Comparison of ENCODE assay signal across 1 fruit fly cellular context in the genomic region with DNA sequence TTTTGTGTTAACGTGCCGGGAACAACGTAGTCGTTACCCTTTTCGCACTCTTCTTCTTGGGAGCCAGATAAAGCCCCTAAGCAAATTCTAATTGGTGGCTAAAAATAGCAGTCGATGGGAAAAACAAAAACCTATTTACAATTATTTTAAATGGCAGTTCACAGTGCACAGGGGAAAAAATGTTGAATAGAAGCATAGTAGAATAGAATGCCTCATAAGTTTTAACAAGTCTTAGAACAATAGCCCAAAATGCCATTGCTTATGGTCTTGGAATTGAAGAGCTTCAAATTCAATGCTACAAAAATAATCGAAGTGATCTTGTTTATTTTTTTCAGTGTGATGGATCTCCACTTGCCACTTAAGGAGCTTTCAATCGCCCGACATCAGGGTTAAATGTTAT.
TF ChIP-seq lines count a peak whose summit lies in the region.

No protein-coding gene starts in this region.

TF ChIP-seq in whole organism, embryonic, 481 proteins besides CTCF, POLR2A, EP300 and RAD21 (continued from another document and continues in another):
- TF ChIP-seq stc (GFP tag; IDR thresholded peaks at IDR 0.05; lab: Robert Waterston, UW) (0 out of 2 replicates have a peak, but pooled peaks have one; percentile 27), rib (GFP tag; IDR thresholded peaks at IDR 0.05; lab: Robert Waterston, UW) (peak; percentile 68), cwo (GFP tag; optimal IDR thresholded peaks at IDR 0.05; lab: Kevin White, UChicago) (peak; percentile 75), sens-2 (GFP tag; IDR thresholded peaks at IDR 0.05; lab: Robert Waterston, UW) (no peak), Oli (tag; optimal IDR thresholded peaks at IDR 0.05; lab: Kevin White, UChicago) (peak; percentile 64), Hr3 (GFP tag; optimal IDR thresholded peaks at IDR 0.05; lab: Kevin White, UChicago) (peak; percentile 51), CG12155 (GFP tag; optimal IDR thresholded peaks at IDR 0.05; lab: Kevin White, UChicago) (peak; percentile 53), bcd (GFP tag; optimal IDR thresholded peaks at IDR 0.05; lab: Kevin White, UChicago) (peak; percentile 53), Dip3 (GFP tag; optimal IDR thresholded peaks at IDR 0.05; lab: Kevin White, UChicago) (peak; percentile 51), CG3163 (GFP tag; optimal IDR thresholded peaks at IDR 0.05; lab: Kevin White, UChicago) (peak; percentile 35), nmo (GFP tag; optimal IDR thresholded peaks at IDR 0.05; lab: Kevin White, UChicago) (peak; percentile 53), NC2β (GFP tag; optimal IDR thresholded peaks at IDR 0.05; lab: Kevin White, UChicago) (peak; percentile 56), Ptx1 (GFP tag; IDR thresholded peaks at IDR 0.05; lab: Robert Waterston, UW) (peak; percentile 73), z (GFP tag; IDR thresholded peaks at IDR 0.05; lab: Robert Waterston, UW) (no peak), E2f1 (GFP tag; IDR thresholded peaks at IDR 0.05; lab: Robert Waterston, UW) (peak; percentile 46), pum (GFP tag; optimal IDR thresholded peaks at IDR 0.05; lab: Kevin White, UChicago) (peak; percentile 49), CG12942 (GFP tag; optimal IDR thresholded peaks at IDR 0.05; lab: Kevin White, UChicago) (peak; percentile 31), vfl (GFP tag; optimal IDR thresholded peaks at IDR 0.05; lab: Kevin White, UChicago) (peak; percentile 46), cad (GFP tag; optimal IDR thresholded peaks at IDR 0.05; lab: Kevin White, UChicago) (no peak), sr (GFP tag; IDR thresholded peaks at IDR 0.05; lab: Robert Waterston, UW) (no peak), Fer1 (GFP tag; optimal IDR thresholded peaks at IDR 0.05; lab: Kevin White, UChicago) (peak; percentile 66), CG6791 (GFP tag; IDR thresholded peaks at IDR 0.05; lab: Robert Waterston, UW; ENCODE audit: partially characterized antibody) (no peak), vnd (GFP tag; IDR thresholded peaks at IDR 0.05; lab: Robert Waterston, UW; ENCODE audit: partially characterized antibody) (no peak), bigmax (GFP tag; optimal IDR thresholded peaks at IDR 0.05; lab: Kevin White, UChicago) (no peak), CG2120 (GFP tag; optimal IDR thresholded peaks at IDR 0.05; lab: Kevin White, UChicago) (peak; percentile 89), wek (GFP tag; optimal IDR thresholded peaks at IDR 0.05; lab: Kevin White, UChicago) (no peak), CG10462 (GFP tag; optimal IDR thresholded peaks at IDR 0.05; lab: Kevin White, UChicago) (peak; percentile 17), Xbp1 (GFP tag; optimal IDR thresholded peaks at IDR 0.05; lab: Kevin White, UChicago) (peak; percentile 59), CG12659 (GFP tag; optimal IDR thresholded peaks at IDR 0.05; lab: Kevin White, UChicago) (peak; percentile 54), CG9215 (GFP tag; IDR thresholded peaks at IDR 0.05; lab: Robert Waterston, UW) (peak; percentile 59), p53 (GFP tag; optimal IDR thresholded peaks at IDR 0.05; lab: Kevin White, UChicago) (peak; percentile 15), hkb (optimal IDR thresholded peaks at IDR 0.05; lab: Kevin White, UChicago) (no peak), hkb (GFP tag; IDR thresholded peaks at IDR 0.05; lab: Robert Waterston, UW) (peak; percentile 70), CG15514 (GFP tag; optimal IDR thresholded peaks at IDR 0.05; lab: Kevin White, UChicago) (peak; percentile 75), ci (GFP tag; IDR thresholded peaks at IDR 0.05; lab: Robert Waterston, UW) (peak; percentile 59; the same call in 1 of the 3 replicates), fd96Cb (tag; optimal IDR thresholded peaks at IDR 0.05; lab: Kevin White, UChicago) (peak; percentile 12), CG6683 (GFP tag; optimal IDR thresholded peaks at IDR 0.05; lab: Kevin White, UChicago) (no peak), CG6689 (GFP tag; IDR thresholded peaks at IDR 0.05; lab: Robert Waterston, UW) (peak; percentile 45; the same call in 1 of the 2 replicates), PHDP (tag; optimal IDR thresholded peaks at IDR 0.05; lab: Kevin White, UChicago) (peak; percentile 71), YL-1 (GFP tag; optimal IDR thresholded peaks at IDR 0.05; lab: Kevin White, UChicago) (no peak), D (optimal IDR thresholded peaks at IDR 0.05; lab: Kevin White, UChicago) (no peak), D (GFP tag; optimal IDR thresholded peaks at IDR 0.05; lab: Kevin White, UChicago) (no peak), Poxn (GFP tag; IDR thresholded peaks at IDR 0.05; lab: Robert Waterston, UW) (peak; percentile 21; the same call in 1 of the 2 replicates), h (optimal IDR thresholded peaks at IDR 0.05; lab: Kevin White, UChicago) (no peak), Hey (tag; optimal IDR thresholded peaks at IDR 0.05; lab: Kevin White, UChicago) (no peak), CG11247 (GFP tag; IDR thresholded peaks at IDR 0.05; lab: Robert Waterston, UW) (peak; percentile 63), lab (GFP tag; optimal IDR thresholded peaks at IDR 0.05; lab: Kevin White, UChicago) (peak; percentile 82), schlank (tag; optimal IDR thresholded peaks at IDR 0.05; lab: Kevin White, UChicago) (peak; percentile 59), Lpt (GFP tag; optimal IDR thresholded peaks at IDR 0.05; lab: Kevin White, UChicago) (no peak), CG34376 (GFP tag; optimal IDR thresholded peaks at IDR 0.05; lab: Kevin White, UChicago) (peak; percentile 41), nau (GFP tag; optimal IDR thresholded peaks at IDR 0.05; lab: Kevin White, UChicago) (peak; percentile 22), CG17359 (tag; optimal IDR thresholded peaks at IDR 0.05; lab: Kevin White, UChicago) (peak; percentile 52), CG1529 (GFP tag; optimal IDR thresholded peaks at IDR 0.05; lab: Kevin White, UChicago) (no peak), CG7372 (GFP tag; IDR thresholded peaks at IDR 0.05; lab: Robert Waterston, UW) (no peak), sens (GFP tag; lab: Kevin White, UChicago) (peak; percentile 71), Ravus (GFP tag; IDR thresholded peaks at IDR 0.05; lab: Robert Waterston, UW) (0 out of 2 replicates have a peak, but pooled peaks have one; percentile 14), CG9437 (GFP tag; optimal IDR thresholded peaks at IDR 0.05; lab: Kevin White, UChicago) (peak; percentile 54), CG6254 (GFP tag; optimal IDR thresholded peaks at IDR 0.05; lab: Kevin White, UChicago) (no peak), danr (GFP tag; IDR thresholded peaks at IDR 0.05; lab: Robert Waterston, UW) (no peak), ERR (GFP tag; optimal IDR thresholded peaks at IDR 0.05; lab: Kevin White, UChicago) (peak; percentile 51), Hr39 (optimal IDR thresholded peaks at IDR 0.05; lab: Kevin White, UChicago) (no peak), CG16813 (GFP tag; IDR thresholded peaks at IDR 0.05; lab: Robert Waterston, UW; ENCODE audit: partially characterized antibody) (no peak), CG6175 (GFP tag; IDR thresholded peaks at IDR 0.05; lab: Robert Waterston, UW) (peak; percentile 73; the same call in 2 of the 3 replicates), nerfin-2 (GFP tag; IDR thresholded peaks at IDR 0.05; lab: Robert Waterston, UW; ENCODE audit: partially characterized antibody) (no peak), Nf-YB (GFP tag; optimal IDR thresholded peaks at IDR 0.05; lab: Kevin White, UChicago) (peak; percentile 62), CG18764 (GFP tag; optimal IDR thresholded peaks at IDR 0.05; lab: Kevin White, UChicago) (peak; percentile 11), Kr (GFP tag; optimal IDR thresholded peaks at IDR 0.05; lab: Kevin White, UChicago) (no peak), CG3065 (GFP tag; optimal IDR thresholded peaks at IDR 0.05; lab: Kevin White, UChicago) (no peak), sima (GFP tag; optimal IDR thresholded peaks at IDR 0.05; lab: Kevin White, UChicago) (peak; percentile 18), ase (GFP tag; IDR thresholded peaks at IDR 0.05; lab: Robert Waterston, UW) (no peak), Camta (GFP tag; optimal IDR thresholded peaks at IDR 0.05; lab: Kevin White, UChicago) (peak; percentile 48), maf-S (GFP tag; optimal IDR thresholded peaks at IDR 0.05; lab: Kevin White, UChicago) (peak; percentile 54), ewg (GFP tag; optimal IDR thresholded peaks at IDR 0.05; lab: Kevin White, UChicago) (no peak), CG14014 (GFP tag; IDR thresholded peaks at IDR 0.05; lab: Robert Waterston, UW) (peak; percentile 70), sisA (GFP tag; IDR thresholded peaks at IDR 0.05; lab: Robert Waterston, UW) (0 out of 2 replicates have a peak, but pooled peaks have one; percentile 47), gsb (GFP tag; IDR thresholded peaks at IDR 0.05; lab: Robert Waterston, UW) (peak; percentile 56), CG10654 (GFP tag; optimal IDR thresholded peaks at IDR 0.05; lab: Kevin White, UChicago) (peak; percentile 35), CG34224 (GFP tag; IDR thresholded peaks at IDR 0.05; lab: Robert Waterston, UW; ENCODE audit: partially characterized antibody) (no peak), slou (GFP tag; optimal IDR thresholded peaks at IDR 0.05; lab: Kevin White, UChicago) (no peak), CG7357 (GFP tag; IDR thresholded peaks at IDR 0.05; lab: Robert Waterston, UW) (peak; percentile 39; the same call in 1 of the 3 replicates), pho (GFP tag; optimal IDR thresholded peaks at IDR 0.05; lab: Kevin White, UChicago) (peak; percentile 80), pros (GFP tag; optimal IDR thresholded peaks at IDR 0.05; lab: Kevin White, UChicago) (no peak), CG16779 (GFP tag; IDR thresholded peaks at IDR 0.05; lab: Robert Waterston, UW) (0 out of 2 replicates have a peak, but pooled peaks have one; percentile 35), CG18619 (GFP tag; optimal IDR thresholded peaks at IDR 0.05; lab: Kevin White, UChicago) (peak; percentile 57), CG12071 (GFP tag; optimal IDR thresholded peaks at IDR 0.05; lab: Kevin White, UChicago) (peak; percentile 39), mld (GFP tag; IDR thresholded peaks at IDR 0.05; lab: Robert Waterston, UW; ENCODE audit: partially characterized antibody) (no peak), CG9609 (GFP tag; optimal IDR thresholded peaks at IDR 0.05; lab: Kevin White, UChicago) (peak; percentile 55), slbo (GFP tag; IDR thresholded peaks at IDR 0.05; lab: Robert Waterston, UW) (peak; percentile 87), CG8765 (GFP tag; IDR thresholded peaks at IDR 0.05; lab: Robert Waterston, UW) (no peak), CG11723 (GFP tag; optimal IDR thresholded peaks at IDR 0.05; lab: Kevin White, UChicago) (peak; percentile 32), Myb (GFP tag; optimal IDR thresholded peaks at IDR 0.05; lab: Kevin White, UChicago) (peak; percentile 54), aop (GFP tag; IDR thresholded peaks at IDR 0.05; lab: Robert Waterston, UW) (no peak), CG3726 (GFP tag; IDR thresholded peaks at IDR 0.05; lab: Robert Waterston, UW) (no peak), crol (GFP tag; IDR thresholded peaks at IDR 0.05; lab: Robert Waterston, UW) (no peak), CG2889 (GFP tag; IDR thresholded peaks at IDR 0.05; lab: Robert Waterston, UW) (peak; percentile 49; the same call in 1 of the 3 replicates), tx (GFP tag; optimal IDR thresholded peaks at IDR 0.05; lab: Kevin White, UChicago) (peak; percentile 60), CG17361 (GFP tag; IDR thresholded peaks at IDR 0.05; lab: Robert Waterston, UW) (0 out of 3 replicates have a peak, but pooled peaks have one; percentile 14), BtbVII (GFP tag; optimal IDR thresholded peaks at IDR 0.05; lab: Kevin White, UChicago) (peak; percentile 63), seq (GFP tag; IDR thresholded peaks at IDR 0.05; lab: Robert Waterston, UW) (peak; percentile 81), HLH3B (GFP tag; IDR thresholded peaks at IDR 0.05; lab: Robert Waterston, UW) (peak; percentile 38; the same call in 1 of the 2 replicates), Dref (GFP tag; IDR thresholded peaks at IDR 0.05; lab: Robert Waterston, UW) (no peak), CG18599 (GFP tag; optimal IDR thresholded peaks at IDR 0.05; lab: Kevin White, UChicago) (peak; percentile 84), HmgZ (tag; optimal IDR thresholded peaks at IDR 0.05; lab: Kevin White, UChicago) (peak; percentile 83), kay (GFP tag; optimal IDR thresholded peaks at IDR 0.05; lab: Kevin White, UChicago) (peak; percentile 9), CG11504 (tag; optimal IDR thresholded peaks at IDR 0.05; lab: Kevin White, UChicago) (peak; percentile 60), CG4820 (GFP tag; optimal IDR thresholded peaks at IDR 0.05; lab: Kevin White, UChicago) (peak; percentile 52), CG7839 (tag; optimal IDR thresholded peaks at IDR 0.05; lab: Kevin White, UChicago) (peak; percentile 80), CG18011 (GFP tag; optimal IDR thresholded peaks at IDR 0.05; lab: Kevin White, UChicago) (peak; percentile 55), ap (GFP tag; IDR thresholded peaks at IDR 0.05; lab: Robert Waterston, UW) (0 out of 2 replicates have a peak, but pooled peaks have one; percentile 7), CG1024 (GFP tag; IDR thresholded peaks at IDR 0.05; lab: Robert Waterston, UW) (no peak), H15 (GFP tag; IDR thresholded peaks at IDR 0.05; lab: Robert Waterston, UW) (no peak), gt (GFP tag; IDR thresholded peaks at IDR 0.05; lab: Robert Waterston, UW) (no peak), CG7271 (tag; optimal IDR thresholded peaks at IDR 0.05; lab: Kevin White, UChicago) (no peak), CG11696 (GFP tag; IDR thresholded peaks at IDR 0.05; lab: Robert Waterston, UW) (no peak), CG10147 (GFP tag; optimal IDR thresholded peaks at IDR 0.05; lab: Kevin White, UChicago) (no peak), CG2678 (tag; optimal IDR thresholded peaks at IDR 0.05; lab: Kevin White, UChicago) (peak; percentile 74), Abd-B (GFP tag; optimal IDR thresholded peaks at IDR 0.05; lab: Kevin White, UChicago) (peak; percentile 35), chm (GFP tag; IDR thresholded peaks at IDR 0.05; lab: Robert Waterston, UW) (peak; percentile 64; the same call in 1 of the 2 replicates), pb (GFP tag; optimal IDR thresholded peaks at IDR 0.05; lab: Kevin White, UChicago) (peak; percentile 50), knrl (GFP tag; IDR thresholded peaks at IDR 0.05; lab: Robert Waterston, UW; ENCODE audit: partially characterized antibody) (no peak), corto (GFP tag; optimal IDR thresholded peaks at IDR 0.05; lab: Kevin White, UChicago) (no peak), Deaf1 (tag; optimal IDR thresholded peaks at IDR 0.05; lab: Kevin White, UChicago) (peak; percentile 10), CG31388 (GFP tag; optimal IDR thresholded peaks at IDR 0.05; lab: Kevin White, UChicago) (peak; percentile 17), CG11695 (GFP tag; IDR thresholded peaks at IDR 0.05; lab: Robert Waterston, UW) (peak; percentile 66; the same call in 1 of the 3 replicates), CG3838 (GFP tag; optimal IDR thresholded peaks at IDR 0.05; lab: Kevin White, UChicago) (peak; percentile 7), CG33213 (GFP tag; optimal IDR thresholded peaks at IDR 0.05; lab: Kevin White, UChicago) (peak; percentile 35)
